Fruit fly (Drosophila melanogaster) Kc167 (cell line): Measurements from ENCODE around the gene robl37BC.

Experiments used
- Myc ChIP-seq: fragments of >200 bp; optimal IDR thresholded peaks from 2 replicates; lab custom pipeline; 2017; ENCODE audit warnings: missing external identifiers
- Sin3A ChIP-seq: fragments of >200 bp; optimal IDR thresholded peaks from 2 replicates; lab custom pipeline; 2018; ENCODE audit warnings: missing external identifiers
- h ChIP-seq: fragments of >200 bp; optimal IDR thresholded peaks from 3 replicates; lab custom pipeline; 2018; ENCODE audit warnings: missing external identifiers
- psq ChIP-seq: fragments of >200 bp; optimal IDR thresholded peaks from 2 replicates; lab custom pipeline; 2017; ENCODE audit warnings: missing external identifiers

- TF ChIP-seq h (lab: Kevin White, UChicago) (no peak), Myc (no peak), Sin3A (lab: Kevin White, UChicago) (no peak), psq (lab: Kevin White, UChicago) (no peak)
Observed at dm6 chr2L:19057799-19058198, 47.1 kb downstream of the robl37BC start.
